Worm (Caenorhabditis elegans): ENCODE results near the gene K07F5.7.

Gene K07F5.7

DNA sequence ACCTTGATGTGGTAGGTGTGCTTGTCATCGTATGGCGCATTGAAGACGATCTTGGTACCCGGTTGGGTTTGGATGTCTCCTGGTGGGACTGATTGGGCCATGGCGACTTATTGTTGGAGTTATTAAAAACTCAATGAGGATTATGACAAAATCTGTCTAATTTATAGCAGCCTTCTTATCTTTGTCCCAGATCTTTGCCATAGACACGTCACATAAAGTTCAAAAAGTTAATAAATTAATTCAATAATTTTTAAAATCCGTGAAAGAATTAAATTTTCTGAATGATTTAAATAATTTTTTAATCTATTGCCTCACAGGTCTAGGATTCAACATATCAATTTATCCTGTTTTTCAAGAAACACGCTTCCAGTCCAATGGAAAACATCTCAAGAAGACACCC, 11.7 kb downstream of the K07F5.7 start, which contains the start of gene msp-81:
Gene msp-81, minus strand, starts transcription at position 101 of the 400 bp plus-strand sequence.
- TF ChIP-seq tra-4 (tag; optimal IDR thresholded peaks at IDR 0.05) (no peak), ceh-13 (GFP tag; optimal IDR thresholded peaks at IDR 0.05) (no peak), ets-7 (tag; optimal IDR thresholded peaks at IDR 0.05) (no peak), ceh-36 (tag; optimal IDR thresholded peaks at IDR 0.05) (no peak), aly-1 (tag; optimal IDR thresholded peaks at IDR 0.05) (no peak), flt-1 (GFP tag; IDR thresholded peaks at IDR 0.05) (no peak), sea-1 (GFP tag; conservative IDR thresholded peaks at IDR 0.05) (no peak), hmbx-1 (tag; optimal IDR thresholded peaks at IDR 0.05) (no peak), scrt-1 (GFP tag; IDR thresholded peaks at IDR 0.05) (no peak), B0310.2 (tag; optimal IDR thresholded peaks at IDR 0.05) (no peak), hmg-4 (GFP tag; optimal IDR thresholded peaks at IDR 0.05) (no peak), pes-1 (GFP tag; IDR thresholded peaks at IDR 0.05) (no peak), hnd-1 (tag; optimal IDR thresholded peaks at IDR 0.05) (no peak), tbx-37 (GFP tag; conservative IDR thresholded peaks at IDR 0.05) (no peak), ama-1 (optimal IDR thresholded peaks at IDR 0.05) (no peak), tbx-11 (GFP tag; IDR thresholded peaks at IDR 0.05) (no peak)

DNA sequence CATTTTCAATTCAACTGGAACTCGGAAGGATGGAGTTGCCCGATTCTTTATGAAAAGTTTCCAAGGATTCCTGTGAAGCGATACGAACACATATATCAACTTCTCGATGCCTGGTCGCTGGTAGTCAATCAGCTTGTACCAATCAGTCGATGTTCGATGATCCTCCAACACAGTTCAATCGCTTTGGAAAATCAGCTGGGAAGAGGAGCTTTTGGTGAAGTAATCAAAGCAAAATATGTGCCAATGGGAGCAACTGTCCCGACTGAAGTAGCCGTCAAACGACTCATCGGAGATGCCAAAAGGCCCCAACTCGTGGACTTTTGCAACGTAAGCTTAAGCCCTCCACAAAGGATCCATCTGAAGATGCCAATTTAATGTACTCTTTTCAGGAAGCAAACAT, 14.6 kb downstream of the K07F5.7 start:
- TF ChIP-seq B0310.2 (tag; optimal IDR thresholded peaks at IDR 0.05) = no peak
- no peak for TF ChIP-seq ets-7 (tag; optimal IDR thresholded peaks at IDR 0.05)
- no peak for TF ChIP-seq scrt-1 (GFP tag; IDR thresholded peaks at IDR 0.05)
- TF ChIP-seq ama-1 (optimal IDR thresholded peaks at IDR 0.05) = no peak
- no peak for TF ChIP-seq flt-1 (GFP tag; IDR thresholded peaks at IDR 0.05)
- TF ChIP-seq hnd-1 (tag; optimal IDR thresholded peaks at IDR 0.05) = no peak
- no peak for TF ChIP-seq F13C5.2 (tag; optimal IDR thresholded peaks at IDR 0.05)
- no peak for TF ChIP-seq hmg-4 (GFP tag; optimal IDR thresholded peaks at IDR 0.05)
- TF ChIP-seq aly-1 (tag; optimal IDR thresholded peaks at IDR 0.05) = no peak
- no peak for TF ChIP-seq tbx-11 (GFP tag; IDR thresholded peaks at IDR 0.05)
- TF ChIP-seq pes-1 (GFP tag; IDR thresholded peaks at IDR 0.05) = no peak
- no peak for TF ChIP-seq sea-1 (GFP tag; conservative IDR thresholded peaks at IDR 0.05)
- no peak for TF ChIP-seq ceh-36 (tag; optimal IDR thresholded peaks at IDR 0.05)
- TF ChIP-seq tra-4 (tag; optimal IDR thresholded peaks at IDR 0.05) = no peak
- no peak for TF ChIP-seq ceh-13 (GFP tag; optimal IDR thresholded peaks at IDR 0.05)
- no peak for TF ChIP-seq hmbx-1 (tag; optimal IDR thresholded peaks at IDR 0.05)
- TF ChIP-seq tbx-37 (GFP tag; conservative IDR thresholded peaks at IDR 0.05) = no peak

DNA sequence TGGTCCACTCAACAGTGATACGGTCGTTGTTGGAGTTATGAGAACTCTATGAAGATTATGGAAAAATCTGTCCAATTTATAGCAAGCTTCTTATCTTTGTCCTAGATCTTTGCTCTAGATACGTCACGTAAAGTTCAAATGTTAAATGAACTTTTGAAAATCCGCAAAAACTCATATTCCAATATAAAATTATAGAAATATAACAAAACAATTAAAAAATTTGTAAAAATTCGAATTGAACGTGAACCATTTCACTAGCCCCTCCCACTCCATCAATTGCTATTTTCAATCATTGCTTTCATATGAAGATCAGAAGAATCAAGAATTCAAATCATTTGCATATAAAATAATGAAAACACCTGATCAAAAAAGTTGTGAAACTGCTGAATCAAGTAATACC, 15.4 kb downstream of the K07F5.7 start, which contains the start of gene kin-21:
Gene kin-21, plus strand, starts transcription at position 301 of the 400 bp plus-strand sequence.
- TF ChIP-seq tbx-37 (GFP tag; conservative IDR thresholded peaks at IDR 0.05) = no peak
- TF ChIP-seq F13C5.2 (tag; optimal IDR thresholded peaks at IDR 0.05) = no peak
- TF ChIP-seq tra-4 (tag; optimal IDR thresholded peaks at IDR 0.05) = no peak
- no peak for TF ChIP-seq pes-1 (GFP tag; IDR thresholded peaks at IDR 0.05)
- TF ChIP-seq B0310.2 (tag; optimal IDR thresholded peaks at IDR 0.05) = no peak
- TF ChIP-seq hmbx-1 (tag; optimal IDR thresholded peaks at IDR 0.05) = no peak
- no peak for TF ChIP-seq tbx-11 (GFP tag; IDR thresholded peaks at IDR 0.05)
- TF ChIP-seq aly-1 (tag; optimal IDR thresholded peaks at IDR 0.05) = no peak
- TF ChIP-seq sea-1 (GFP tag; conservative IDR thresholded peaks at IDR 0.05) = no peak
- TF ChIP-seq scrt-1 (GFP tag; IDR thresholded peaks at IDR 0.05) = no peak
- no peak for TF ChIP-seq ama-1 (optimal IDR thresholded peaks at IDR 0.05)
- TF ChIP-seq hmg-4 (GFP tag; optimal IDR thresholded peaks at IDR 0.05) = no peak
- no peak for TF ChIP-seq ceh-36 (tag; optimal IDR thresholded peaks at IDR 0.05)
- no peak for TF ChIP-seq flt-1 (GFP tag; IDR thresholded peaks at IDR 0.05)
- no peak for TF ChIP-seq hnd-1 (tag; optimal IDR thresholded peaks at IDR 0.05)

DNA sequence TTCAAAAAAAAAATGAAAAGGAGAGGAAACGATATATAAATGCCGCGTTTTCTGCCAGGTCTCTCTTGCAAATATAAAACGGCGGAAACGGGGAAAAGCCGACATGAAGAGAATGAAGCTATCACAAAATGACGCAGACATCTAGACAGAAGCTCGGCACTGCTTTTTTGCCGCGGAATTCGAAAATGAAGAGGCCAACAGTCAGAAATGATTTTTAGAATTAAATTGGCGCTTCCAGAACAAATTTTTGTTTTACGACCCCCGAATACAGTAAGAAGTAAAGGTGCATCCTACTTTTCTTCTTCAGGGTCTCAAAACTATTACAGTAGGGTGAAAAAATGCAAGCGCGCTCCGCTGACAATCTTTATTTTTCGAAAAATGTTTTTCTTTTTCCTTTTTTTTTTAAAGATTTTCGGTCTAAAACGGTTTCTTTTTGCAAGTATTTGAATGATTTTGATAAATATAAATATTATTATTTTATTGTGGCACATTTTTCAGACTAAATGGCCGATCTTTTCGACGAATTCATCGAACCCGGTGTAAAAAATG, 22.7 kb downstream of the K07F5.7 start, which contains the start of gene mtr-4:
Gene mtr-4, plus strand, starts transcription at position 499 of the 549 bp plus-strand sequence.
- no peak for TF ChIP-seq aly-1 (tag; optimal IDR thresholded peaks at IDR 0.05)
- no peak for TF ChIP-seq hnd-1 (tag; optimal IDR thresholded peaks at IDR 0.05)
- no peak for TF ChIP-seq tra-4 (tag; optimal IDR thresholded peaks at IDR 0.05)
- TF ChIP-seq tbx-37 (GFP tag; conservative IDR thresholded peaks at IDR 0.05) = no peak
- no peak for TF ChIP-seq tbx-11 (GFP tag; IDR thresholded peaks at IDR 0.05)
- TF ChIP-seq pes-1 (GFP tag; IDR thresholded peaks at IDR 0.05) = no peak
- no peak for TF ChIP-seq flt-1 (GFP tag; IDR thresholded peaks at IDR 0.05)
- no peak for TF ChIP-seq sea-1 (GFP tag; conservative IDR thresholded peaks at IDR 0.05)

DNA sequence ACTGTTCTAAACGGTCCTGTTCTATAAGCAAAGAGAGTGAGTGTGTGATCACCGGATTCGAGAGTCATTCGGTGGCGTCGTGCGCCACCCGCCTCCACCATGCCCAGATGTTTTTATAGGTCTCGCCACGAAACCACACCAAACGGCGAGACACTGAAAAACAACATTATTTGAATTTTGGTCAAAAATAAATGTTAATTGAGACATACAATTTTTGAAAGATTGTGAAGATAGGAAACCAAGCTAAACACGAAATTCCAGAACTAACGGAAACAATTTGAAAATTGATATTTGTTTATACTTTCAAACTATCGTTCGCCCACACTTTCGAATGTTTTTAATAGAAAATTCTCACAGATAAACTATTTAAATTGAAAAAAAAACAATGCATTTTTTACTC, 23.5 kb downstream of the K07F5.7 start, which contains the start of gene catp-6:
Gene catp-6, minus strand, starts transcription at position 101 of the 400 bp plus-strand sequence.
- TF ChIP-seq B0310.2 (tag; optimal IDR thresholded peaks at IDR 0.05) (no peak), flt-1 (GFP tag; IDR thresholded peaks at IDR 0.05) (no peak), tbx-11 (GFP tag; IDR thresholded peaks at IDR 0.05) (no peak), sea-1 (GFP tag; conservative IDR thresholded peaks at IDR 0.05) (no peak), tra-4 (tag; optimal IDR thresholded peaks at IDR 0.05) (no peak), ets-7 (tag; optimal IDR thresholded peaks at IDR 0.05) (no peak), scrt-1 (GFP tag; IDR thresholded peaks at IDR 0.05) (no peak), ceh-36 (tag; optimal IDR thresholded peaks at IDR 0.05) (no peak)

DNA sequence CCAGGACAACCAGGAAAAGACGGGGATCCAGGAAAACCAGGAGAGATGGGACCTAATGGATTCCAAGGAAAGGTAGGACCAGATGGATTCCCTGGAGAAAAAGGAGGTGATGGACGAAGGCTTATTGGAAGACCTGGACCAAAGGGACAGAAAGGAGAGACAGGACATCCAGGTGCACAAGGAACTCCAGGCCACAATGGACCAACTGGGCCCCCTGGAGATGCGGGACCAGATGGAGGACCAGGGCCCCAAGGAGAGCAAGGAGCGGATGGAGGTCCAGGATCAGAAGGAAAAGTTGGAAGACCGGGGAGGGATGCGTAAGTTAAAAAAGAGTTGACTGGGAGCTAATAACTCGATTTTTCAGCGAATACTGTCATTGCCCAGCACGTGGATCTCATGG, 25.4 kb downstream of the K07F5.7 start:
- TF ChIP-seq hmbx-1 (tag; optimal IDR thresholded peaks at IDR 0.05) (no peak), tbx-37 (GFP tag; conservative IDR thresholded peaks at IDR 0.05) (no peak), hnd-1 (tag; optimal IDR thresholded peaks at IDR 0.05) (no peak), ets-7 (tag; optimal IDR thresholded peaks at IDR 0.05) (no peak), ceh-36 (tag; optimal IDR thresholded peaks at IDR 0.05) (no peak), tbx-11 (GFP tag; IDR thresholded peaks at IDR 0.05) (no peak), sea-1 (GFP tag; conservative IDR thresholded peaks at IDR 0.05) (no peak), F13C5.2 (tag; optimal IDR thresholded peaks at IDR 0.05) (no peak), ceh-13 (GFP tag; optimal IDR thresholded peaks at IDR 0.05) (no peak)

DNA sequence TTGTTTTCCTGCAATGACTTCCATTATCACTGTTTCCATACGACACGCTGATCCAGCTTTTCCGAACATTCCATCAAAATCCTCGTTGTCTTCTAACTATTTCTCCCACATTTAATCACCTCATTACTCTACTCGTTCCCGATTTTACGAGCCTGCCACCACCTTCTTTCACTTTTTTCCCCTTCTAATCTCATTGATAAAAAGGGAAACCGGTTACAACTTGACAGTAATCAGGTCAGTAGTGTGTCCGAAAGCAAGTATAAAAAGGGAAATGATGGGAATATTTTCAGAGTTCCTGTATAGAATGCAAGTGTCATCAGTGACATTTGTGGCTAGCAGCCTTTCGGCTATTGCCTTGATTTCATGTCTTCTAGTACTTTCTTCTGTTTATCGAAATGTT, 26.4 kb downstream of the K07F5.7 start, which contains the start of gene col-123:
Gene col-123, plus strand, starts transcription at position 301 of the 400 bp plus-strand sequence.
- no peak for TF ChIP-seq ceh-36 (tag; optimal IDR thresholded peaks at IDR 0.05)
- TF ChIP-seq ama-1 (optimal IDR thresholded peaks at IDR 0.05) = no peak
- no peak for TF ChIP-seq aly-1 (tag; optimal IDR thresholded peaks at IDR 0.05)
- TF ChIP-seq tbx-37 (GFP tag; conservative IDR thresholded peaks at IDR 0.05) = no peak
- no peak for TF ChIP-seq hnd-1 (tag; optimal IDR thresholded peaks at IDR 0.05)
- no peak for TF ChIP-seq tra-4 (tag; optimal IDR thresholded peaks at IDR 0.05)
- no peak for TF ChIP-seq hmg-4 (GFP tag; optimal IDR thresholded peaks at IDR 0.05)
- TF ChIP-seq pes-1 (GFP tag; IDR thresholded peaks at IDR 0.05) = no peak
- TF ChIP-seq ceh-13 (GFP tag; optimal IDR thresholded peaks at IDR 0.05) = no peak
- TF ChIP-seq hmbx-1 (tag; optimal IDR thresholded peaks at IDR 0.05) = no peak
- no peak for TF ChIP-seq flt-1 (GFP tag; IDR thresholded peaks at IDR 0.05)
- no peak for TF ChIP-seq scrt-1 (GFP tag; IDR thresholded peaks at IDR 0.05)
- TF ChIP-seq ets-7 (tag; optimal IDR thresholded peaks at IDR 0.05) = no peak
- TF ChIP-seq F13C5.2 (tag; optimal IDR thresholded peaks at IDR 0.05) = no peak
- TF ChIP-seq B0310.2 (tag; optimal IDR thresholded peaks at IDR 0.05) = no peak
- no peak for TF ChIP-seq tbx-11 (GFP tag; IDR thresholded peaks at IDR 0.05)
- TF ChIP-seq sea-1 (GFP tag; conservative IDR thresholded peaks at IDR 0.05) = no peak

Data from whole organism, early embryonic.